Fruit fly (Drosophila melanogaster) whole organism, embryonic: ENCODE data around the gene Tengl1.

Source experiments
- Abd-B ChIP-seq: fragments of 200-800 bp; sonication (Bioruptor generic); optimal IDR thresholded peaks from 2 replicates; lab custom pipeline; 2018; ENCODE audit warnings: missing biosample characterization, mild to moderate bottlenecking, missing genetic modification characterization, moderate library complexity
- Awh ChIP-seq: fragments of 200-800 bp; sonication (Bioruptor generic); IDR thresholded peaks from 2 replicates; pipeline ENCODE4, ENCODE4 v1.3.6; 2022; ENCODE audit warnings: missing biosample characterization, missing genetic modification characterization
- Blimp-1 ChIP-seq: fragments of 200-800 bp; sonication (Bioruptor generic); optimal IDR thresholded peaks from 3 replicates; lab custom pipeline; 2018; ENCODE audit warnings: missing biosample characterization, missing genetic modification characterization, mild to moderate bottlenecking, moderate library complexity, missing genetic modification reagents
- CG10209 ChIP-seq: fragments of 200-800 bp; sonication (Bioruptor generic); optimal IDR thresholded peaks from 3 replicates; lab custom pipeline; 2017; ENCODE audit warnings: missing biosample characterization, mild to moderate bottlenecking, missing genetic modification characterization, missing genetic modification reagents
- CG11093 ChIP-seq: fragments of 200-800 bp; sonication (Bioruptor generic); IDR thresholded peaks from 3 replicates; pipeline ENCODE4 v1.3.6; 2022; ENCODE audit warnings: missing biosample characterization, missing genetic modification characterization
- CG11696 ChIP-seq: fragments of 200-800 bp; sonication (Bioruptor generic); IDR thresholded peaks from 2 replicates; pipeline ENCODE4 v1.3.6; 2022; ENCODE audit warnings: missing biosample characterization, missing genetic modification characterization
- CG12942 ChIP-seq: fragments of 200-800 bp; sonication (Bioruptor generic); optimal IDR thresholded peaks from 3 replicates; lab custom pipeline; 2016; ENCODE audit warnings: missing biosample characterization, missing genetic modification characterization
- CG13123 ChIP-seq: fragments of 200-800 bp; sonication (Bioruptor generic); optimal IDR thresholded peaks from 2 replicates; lab custom pipeline; 2016; ENCODE audit warnings: missing biosample characterization, missing genetic modification characterization
- CG13287 ChIP-seq: fragments of 200-800 bp; sonication (Bioruptor generic); IDR thresholded peaks from 2 replicates; pipeline ENCODE4 v1.3.6; 2022; ENCODE audit warnings: missing biosample characterization, missing genetic modification characterization; ENCODE audit not compliant: partially characterized antibody
- CG2889 ChIP-seq: fragments of 200-800 bp; sonication (Bioruptor generic); IDR thresholded peaks from 3 replicates; pipeline ENCODE4 v1.3.6; 2022; ENCODE audit warnings: missing biosample characterization, missing genetic modification characterization
- CG32767 ChIP-seq: fragments of 200-800 bp; sonication (Bioruptor generic); IDR thresholded peaks from 2 replicates; pipeline ENCODE4 v1.3.6; 2022; ENCODE audit warnings: missing biosample characterization, missing genetic modification characterization
- CG4730 ChIP-seq: fragments of 200-800 bp; sonication (Bioruptor generic); IDR thresholded peaks from 2 replicates; pipeline ENCODE4 v1.3.6; 2022; ENCODE audit warnings: missing biosample characterization, missing genetic modification characterization
- CG4854 ChIP-seq: fragments of 200-800 bp; sonication (Bioruptor generic); optimal IDR thresholded peaks from 2 replicates; lab custom pipeline; 2016; ENCODE audit warnings: missing biosample characterization, missing genetic modification characterization, inconsistent platforms
- CG8290 ChIP-seq, 3 experiments: fragments of 200-800 bp; sonication (Bioruptor generic); optimal IDR thresholded peaks; 2 replicates each; lab custom pipeline; 2016 to 2019; ENCODE audit warnings: missing biosample characterization in 3 of 3, missing genetic modification characterization in 3 of 3, mild to moderate bottlenecking in 2 of 3, moderate library complexity in 1 of 3
- CG8478 ChIP-seq: fragments of >200 bp; optimal IDR thresholded peaks from 2 replicates; lab custom pipeline; 2018
- CG9215 ChIP-seq: fragments of 200-800 bp; sonication (Bioruptor generic); IDR thresholded peaks from 2 replicates; pipeline ENCODE4 v1.3.6; 2022; ENCODE audit warnings: missing biosample characterization, missing genetic modification characterization
- CTCF ChIP-seq: fragments of 200-800 bp; sonication (Bioruptor generic); optimal IDR thresholded peaks from 2 replicates; lab custom pipeline; 2017; ENCODE audit warnings: missing biosample characterization, mild to moderate bottlenecking, missing genetic modification characterization, moderate library complexity
- D19B ChIP-seq: fragments of 200-800 bp; sonication (Bioruptor generic); optimal IDR thresholded peaks from 2 replicates; lab custom pipeline; 2017; ENCODE audit warnings: missing biosample characterization, mild to moderate bottlenecking, missing genetic modification characterization
- Ets65A ChIP-seq: fragments of 200-800 bp; sonication (Bioruptor generic); peaks from one replicate; lab custom pipeline; 2016; ENCODE audit warnings: missing biosample characterization, missing genetic modification characterization
- Fer1 ChIP-seq: fragments of 200-800 bp; sonication (Bioruptor generic); optimal IDR thresholded peaks from 2 replicates; lab custom pipeline; 2017; ENCODE audit warnings: missing biosample characterization, mild to moderate bottlenecking, missing genetic modification characterization
- HLH54F ChIP-seq: fragments of 200-800 bp; sonication (Bioruptor generic); optimal IDR thresholded peaks from 3 replicates; lab custom pipeline; 2016; ENCODE audit warnings: missing biosample characterization, missing genetic modification characterization
- Hsf ChIP-seq: fragments of 200-800 bp; sonication (Bioruptor generic); optimal IDR thresholded peaks from 3 replicates; lab custom pipeline; 2016; ENCODE audit warnings: missing biosample characterization, missing genetic modification characterization
- Lim3 ChIP-seq: fragments of 200-800 bp; sonication (Bioruptor generic); IDR thresholded peaks from 2 replicates; pipeline ENCODE4 v1.3.6; 2022; ENCODE audit warnings: missing biosample characterization, missing genetic modification characterization
- MTF-1 ChIP-seq: fragments of 200-800 bp; sonication (Bioruptor generic); optimal IDR thresholded peaks from 2 replicates; lab custom pipeline; 2018; ENCODE audit warnings: missing biosample characterization, mild to moderate bottlenecking, missing genetic modification characterization, borderline replicate concordance
- Mrtf ChIP-seq: fragments of 200-800 bp; sonication (Bioruptor generic); IDR thresholded peaks from 3 replicates; pipeline ENCODE4 v1.3.6; 2022; ENCODE audit warnings: missing biosample characterization, missing genetic modification characterization
- NFAT ChIP-seq: fragments of 200-800 bp; sonication (Bioruptor generic); IDR thresholded peaks from 2 replicates; pipeline ENCODE4 v1.3.6; 2022; ENCODE audit warnings: missing biosample characterization, missing genetic modification characterization
- Pdp1 ChIP-seq, 2 experiments: fragments of 200-800 bp; sonication (Bioruptor generic); optimal IDR thresholded peaks; 3 replicates each; lab custom pipeline; 2016; ENCODE audit warnings: missing biosample characterization in 2 of 2, missing genetic modification characterization in 2 of 2, mild to moderate bottlenecking in 1 of 2, moderate library complexity in 1 of 2
- Side ChIP-seq: fragments of 200-800 bp; sonication (Bioruptor generic); optimal IDR thresholded peaks from 2 replicates; lab custom pipeline; 2016; ENCODE audit warnings: missing biosample characterization, missing genetic modification characterization
- YL-1 ChIP-seq: fragments of 200-800 bp; sonication (Bioruptor generic); optimal IDR thresholded peaks from 3 replicates; lab custom pipeline; 2017; ENCODE audit warnings: missing biosample characterization, mild to moderate bottlenecking, missing genetic modification characterization
- ap ChIP-seq: fragments of 200-800 bp; sonication (Bioruptor generic); IDR thresholded peaks from 2 replicates; pipeline ENCODE4 v1.3.6; 2022; ENCODE audit warnings: missing biosample characterization, missing genetic modification characterization
- ara ChIP-seq: fragments of 200-800 bp; sonication (Bioruptor generic); IDR thresholded peaks from 2 replicates; pipeline ENCODE4 v1.3.6; 2022; ENCODE audit warnings: missing biosample characterization, missing genetic modification characterization
- ase ChIP-seq: fragments of 200-800 bp; sonication (Bioruptor generic); IDR thresholded peaks from 3 replicates; pipeline ENCODE4 v1.3.6; 2022; ENCODE audit warnings: missing biosample characterization, missing genetic modification characterization
- ash1 ChIP-seq: fragments of 200-800 bp; sonication (Bioruptor generic); optimal IDR thresholded peaks from 2 replicates; lab custom pipeline; 2018; ENCODE audit warnings: missing biosample characterization, mild to moderate bottlenecking, missing genetic modification characterization
- bigmax ChIP-seq: fragments of 200-800 bp; sonication (Bioruptor generic); optimal IDR thresholded peaks from 2 replicates; lab custom pipeline; 2018; ENCODE audit warnings: missing biosample characterization, mild to moderate bottlenecking, missing genetic modification characterization
- bowl ChIP-seq: fragments of 200-800 bp; sonication (Bioruptor generic); IDR thresholded peaks from 2 replicates; pipeline ENCODE4 v1.3.6; 2022; ENCODE audit warnings: missing biosample characterization, missing genetic modification characterization
- btn ChIP-seq: fragments of 200-800 bp; sonication (Bioruptor generic); optimal IDR thresholded peaks from 2 replicates; lab custom pipeline; 2016; ENCODE audit warnings: missing biosample characterization, missing genetic modification characterization
- caup ChIP-seq: fragments of 200-800 bp; sonication (Bioruptor generic); optimal IDR thresholded peaks from 3 replicates; lab custom pipeline; 2017; ENCODE audit warnings: missing biosample characterization, mild to moderate bottlenecking, missing genetic modification characterization, moderate library complexity; ENCODE audit not compliant: severe bottlenecking
- cwo ChIP-seq: fragments of 200-800 bp; sonication (Bioruptor generic); optimal IDR thresholded peaks from 3 replicates; lab custom pipeline; 2017; ENCODE audit warnings: missing biosample characterization, missing genetic modification characterization, mild to moderate bottlenecking, moderate library complexity, missing genetic modification reagents
- emc ChIP-seq: fragments of 200-800 bp; sonication (Bioruptor generic); optimal IDR thresholded peaks from 2 replicates; lab custom pipeline; 2016; ENCODE audit warnings: missing biosample characterization, missing genetic modification characterization
- ems ChIP-seq: fragments of 200-800 bp; sonication (Bioruptor generic); optimal IDR thresholded peaks from 3 replicates; lab custom pipeline; 2016; ENCODE audit warnings: missing biosample characterization, missing genetic modification characterization
- esg ChIP-seq: fragments of 200-800 bp; sonication (Bioruptor generic); conservative IDR thresholded peaks from 2 replicates; pipeline ENCODE4 v1.3.6; 2022; ENCODE audit warnings: missing biosample characterization, missing genetic modification characterization
- fru ChIP-seq: fragments of >200 bp; optimal IDR thresholded peaks from 2 replicates; lab custom pipeline; 2017
- klu ChIP-seq: fragments of 200-800 bp; sonication (Bioruptor generic); IDR thresholded peaks from 2 replicates; pipeline ENCODE4 v1.3.6; 2022; ENCODE audit warnings: missing biosample characterization, missing genetic modification characterization
- kni ChIP-seq: fragments of 200-800 bp; sonication (Bioruptor generic); optimal IDR thresholded peaks from 3 replicates; lab custom pipeline; 2017; ENCODE audit warnings: mild to moderate bottlenecking, missing biosample characterization, missing genetic modification reagents, missing genetic modification characterization
- pfk ChIP-seq: fragments of 200-800 bp; sonication (Bioruptor generic); optimal IDR thresholded peaks from 2 replicates; lab custom pipeline; 2018; ENCODE audit warnings: missing biosample characterization, mild to moderate bottlenecking, missing genetic modification characterization, moderate library complexity
- pros ChIP-seq: fragments of 200-800 bp; sonication (Bioruptor generic); optimal IDR thresholded peaks from 3 replicates; lab custom pipeline; 2019; ENCODE audit warnings: missing biosample characterization, mild to moderate bottlenecking, missing genetic modification characterization, moderate library complexity
- seq ChIP-seq: fragments of 200-800 bp; sonication (Bioruptor generic); IDR thresholded peaks from 2 replicates; pipeline ENCODE4 v1.3.6; 2022; ENCODE audit warnings: missing biosample characterization, missing genetic modification characterization
- sim ChIP-seq: fragments of 200-800 bp; sonication (Bioruptor generic); IDR thresholded peaks from 2 replicates; pipeline ENCODE4 v1.3.6; 2022; ENCODE audit warnings: missing biosample characterization, missing genetic modification characterization
- ssp ChIP-seq: fragments of 200-800 bp; sonication (Bioruptor generic); IDR thresholded peaks from 2 replicates; pipeline ENCODE4 v1.3.6; 2022; ENCODE audit warnings: missing biosample characterization, missing genetic modification characterization
- tin ChIP-seq: fragments of 200-800 bp; sonication (Bioruptor generic); optimal IDR thresholded peaks from 3 replicates; lab custom pipeline; 2016; ENCODE audit warnings: missing biosample characterization, missing genetic modification characterization
- tio ChIP-seq: fragments of 200-800 bp; sonication (Bioruptor generic); optimal IDR thresholded peaks from 2 replicates; lab custom pipeline; 2017; ENCODE audit warnings: missing biosample characterization, missing genetic modification characterization, inconsistent platforms
- tna ChIP-seq: fragments of 200-800 bp; sonication (Bioruptor generic); IDR thresholded peaks from 2 replicates; pipeline ENCODE4 v1.3.6; 2022; ENCODE audit warnings: missing biosample characterization, missing genetic modification characterization; ENCODE audit not compliant: partially characterized antibody

The Tengl1 gene

DNA sequence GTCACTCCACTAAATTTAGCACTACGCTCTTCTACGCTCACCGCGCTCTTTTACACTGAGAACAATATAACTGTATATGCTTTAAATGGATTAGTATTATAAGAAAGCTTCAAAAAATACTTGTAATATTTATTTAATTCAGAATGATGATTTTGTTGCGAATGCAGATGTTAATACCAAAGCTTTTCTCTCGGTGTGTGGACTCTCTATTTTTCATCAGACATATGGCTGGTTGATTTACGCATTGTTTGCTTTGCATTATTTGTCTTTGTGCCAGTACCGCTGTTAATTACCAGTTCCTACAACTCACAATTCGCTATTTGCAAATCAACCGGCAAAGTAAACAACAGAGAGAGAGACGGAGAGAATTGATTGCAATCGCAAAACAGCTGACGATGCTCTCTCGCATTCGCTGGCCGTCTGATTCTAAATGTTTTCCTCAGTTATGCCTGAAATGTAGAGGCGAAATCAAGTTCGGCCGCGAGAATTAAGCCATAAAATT is 18.7 kb downstream of the Tengl1 start (continued):
- TF ChIP-seq emc (GFP tag; lab: Kevin White, UChicago) (peak; percentile 91), esg (GFP tag; lab: Robert Waterston, UW) (peak; percentile 97), NFAT (peak; percentile 98), pros (GFP tag; lab: Kevin White, UChicago) (no peak), ssp (GFP tag; lab: Robert Waterston, UW) (peak; percentile 93), CG11696 (GFP tag; lab: Robert Waterston, UW) (peak; percentile 94), Blimp-1 (GFP tag; lab: Kevin White, UChicago) (peak; percentile 91), cwo (GFP tag; lab: Kevin White, UChicago) (peak; percentile 91), klu (GFP tag; lab: Robert Waterston, UW) (peak; percentile 95), CG4854 (GFP tag; lab: Kevin White, UChicago) (peak; percentile 91), seq (GFP tag; lab: Robert Waterston, UW) (peak; percentile 98), HLH54F (peak; percentile 95), fru (lab: Kevin White, UChicago) (no peak), CG13123 (GFP tag; lab: Kevin White, UChicago) (peak; percentile 93), pfk (no peak), YL-1 (GFP tag; lab: Kevin White, UChicago) (peak; percentile 66), CG11093 (GFP tag; lab: Robert Waterston, UW) (peak; percentile 96), CG9215 (GFP tag; lab: Robert Waterston, UW) (peak; percentile 93), ash1 (peak; percentile 76), CG8478 (lab: Kevin White, UChicago) (no peak), bowl (GFP tag; lab: Robert Waterston, UW) (peak; percentile 95), CG4730 (peak; percentile 95), Mrtf (GFP tag; lab: Robert Waterston, UW) (peak; percentile 98), Pdp1 (GFP tag; optimal IDR thresholded peaks at IDR 0.05; lab: Kevin White, UChicago) (peak; percentile 94 to 96), Hsf (GFP tag; lab: Kevin White, UChicago) (peak; percentile 99), sim (GFP tag; lab: Robert Waterston, UW) (peak; percentile 93), CG10209 (GFP tag; lab: Kevin White, UChicago) (peak; percentile 98), Side (GFP tag; lab: Kevin White, UChicago) (peak; percentile 94), Fer1 (GFP tag; lab: Kevin White, UChicago) (peak; percentile 96), tin (GFP tag; lab: Kevin White, UChicago) (peak; percentile 93), CG2889 (GFP tag; lab: Robert Waterston, UW) (peak; percentile 96), ara (GFP tag; lab: Robert Waterston, UW) (peak; percentile 97), D19B (GFP tag; lab: Kevin White, UChicago) (peak; percentile 86), ase (GFP tag; lab: Robert Waterston, UW) (peak; percentile 96), Abd-B (GFP tag; lab: Kevin White, UChicago) (peak; percentile 92), tio (peak; percentile 97), ap (GFP tag; lab: Robert Waterston, UW) (peak; percentile 97), MTF-1 (GFP tag; lab: Kevin White, UChicago) (peak; percentile 92), Ets65A (GFP tag; lab: Kevin White, UChicago) (peak; percentile 99), ems (GFP tag; lab: Kevin White, UChicago) (peak; percentile 94), bigmax (GFP tag; lab: Kevin White, UChicago) (peak; percentile 65), CG32767 (peak; percentile 96), tna (GFP tag; lab: Robert Waterston, UW) (no peak), Awh (GFP tag; lab: Robert Waterston, UW) (peak; percentile 97), btn (GFP tag; lab: Kevin White, UChicago) (peak; percentile 87), CG12942 (GFP tag; lab: Kevin White, UChicago) (peak; percentile 95), Lim3 (GFP tag; lab: Robert Waterston, UW) (peak; percentile 81), caup (peak; percentile 96), CG8290 (GFP tag; optimal IDR thresholded peaks at IDR 0.05; lab: Kevin White, UChicago) (peak; percentile 90), CG8290 (tag; optimal IDR thresholded peaks at IDR 0.05; lab: Kevin White, UChicago) (peak; percentile 43 to 98), CTCF (GFP tag; lab: Kevin White, UChicago) (peak; percentile 41), kni (GFP tag; lab: Kevin White, UChicago) (peak; percentile 60), CG13287 (peak; percentile 31; the same call in 1 of the 2 replicates)
